Fruit fly (Drosophila melanogaster) whole organism: ENCODE data around the gene REPTOR.

Source experiments
- CG8478 ChIP-seq: fragments of >200 bp; optimal IDR thresholded peaks from 2 replicates; lab custom pipeline; 2018; ENCODE audit warnings: inconsistent platforms
- Dll ChIP-seq: fragments of >200 bp; optimal IDR thresholded peaks from 2 replicates; lab custom pipeline; 2017
- EcR ChIP-seq, 2 experiments: fragments of >200 bp; optimal IDR thresholded peaks; 2 replicates each; lab custom pipeline; 2017; ENCODE audit warnings: missing biosample characterization in 2 of 2, missing genetic modification characterization in 2 of 2, missing genetic modification reagents in 2 of 2
- pan ChIP-seq: fragments of >200 bp; optimal IDR thresholded peaks from 2 replicates; lab custom pipeline; 2017
- psq ChIP-seq: fragments of >200 bp; optimal IDR thresholded peaks from 2 replicates; lab custom pipeline; 2017
- usp ChIP-seq: fragments of >200 bp; optimal IDR thresholded peaks from 2 replicates; lab custom pipeline; 2017; ENCODE audit warnings: missing biosample characterization, missing genetic modification characterization, mixed read lengths

The REPTOR gene

DNA sequence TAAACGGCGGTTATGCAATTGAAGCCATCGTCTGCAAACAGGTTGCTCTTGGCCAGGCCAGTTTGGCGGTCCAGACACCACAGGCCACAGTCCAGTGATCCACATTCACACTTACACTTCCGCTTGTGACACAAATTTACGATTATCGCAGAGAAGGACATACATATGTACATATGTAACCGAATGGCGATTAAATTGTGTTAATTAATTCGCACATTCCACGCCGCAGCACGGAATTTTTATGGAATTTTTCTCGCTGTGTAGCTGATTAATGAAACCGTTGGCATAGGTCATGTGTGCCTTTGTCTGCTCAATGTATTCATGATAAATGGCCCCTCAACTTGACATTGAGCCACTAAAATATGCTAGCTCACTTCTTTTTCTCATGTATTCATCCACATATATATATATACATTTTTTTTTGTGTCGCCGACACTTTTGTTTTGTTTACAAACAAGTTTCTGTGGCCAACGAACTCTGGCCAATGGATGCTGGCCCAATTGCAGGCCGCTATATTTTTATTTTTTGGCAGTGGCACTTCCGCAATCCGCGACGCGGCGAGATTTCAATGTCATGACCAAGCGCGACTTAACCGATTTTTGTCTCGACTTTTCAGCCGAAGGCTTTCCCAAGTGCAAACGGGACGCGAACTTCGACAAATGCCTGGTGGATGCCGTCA lies 56.5 kb downstream of the REPTOR start:
- TF ChIP-seq usp (GFP tag; lab: Kevin White, UChicago) (no peak), pan (no peak), Dll (lab: Kevin White, UChicago) (no peak), psq (lab: Kevin White, UChicago) (no peak), CG8478 (lab: Kevin White, UChicago) (no peak), EcR (GFP tag; optimal IDR thresholded peaks at IDR 0.05; lab: Kevin White, UChicago) (no peak)

- TF ChIP-seq usp (GFP tag; lab: Kevin White, UChicago), result no peak
- TF ChIP-seq Dll (lab: Kevin White, UChicago), result no peak
- no peak for TF ChIP-seq pan
- no peak for TF ChIP-seq psq (lab: Kevin White, UChicago)
- TF ChIP-seq CG8478 (lab: Kevin White, UChicago), result no peak
- TF ChIP-seq EcR (GFP tag; optimal IDR thresholded peaks at IDR 0.05; lab: Kevin White, UChicago), result no peak
Observed at dm6 chr3R:24524426-24524974, 58.2 kb downstream of the REPTOR start, which contains the start of gene Jhbp12. TSS of gene Jhbp12 (plus strand) at chr3R:24524794.

DNA sequence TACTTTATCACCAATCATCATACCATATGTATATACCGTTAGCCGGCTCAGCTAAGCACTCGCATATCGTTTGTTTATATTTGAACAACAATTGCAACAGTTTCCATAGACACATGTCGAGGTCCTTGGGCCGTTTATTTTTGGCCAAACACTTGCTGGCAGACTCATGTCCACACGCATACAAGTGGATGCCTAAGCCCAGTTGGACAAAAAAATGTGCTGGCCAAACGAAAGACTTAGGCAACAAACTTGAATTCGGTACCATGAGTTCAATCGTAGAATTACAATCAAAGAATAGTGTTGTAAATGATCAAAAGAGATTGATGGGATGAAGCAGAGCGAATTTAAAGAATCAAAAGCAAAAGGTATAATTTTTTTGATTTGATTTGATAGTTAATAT lies 59.1 kb downstream of the REPTOR start, which contains the start of gene CG13622:
CG13622 (minus strand) TSS at position 101 of the 400 bp plus-strand sequence.
- TF ChIP-seq psq (lab: Kevin White, UChicago), result no peak
- TF ChIP-seq usp (GFP tag; lab: Kevin White, UChicago), result no peak
- TF ChIP-seq Dll (lab: Kevin White, UChicago), result no peak
- no peak for TF ChIP-seq pan
- TF ChIP-seq CG8478 (lab: Kevin White, UChicago), result no peak
- no peak for TF ChIP-seq EcR (GFP tag; optimal IDR thresholded peaks at IDR 0.05; lab: Kevin White, UChicago)

dm6 chr3R:24521313-24521712 lies 61.4 kb downstream of the REPTOR start:
- TF ChIP-seq pan, result no peak
- no peak for TF ChIP-seq psq (lab: Kevin White, UChicago)
- no peak for TF ChIP-seq usp (GFP tag; lab: Kevin White, UChicago)
- no peak for TF ChIP-seq CG8478 (lab: Kevin White, UChicago)
- no peak for TF ChIP-seq EcR (GFP tag; optimal IDR thresholded peaks at IDR 0.05; lab: Kevin White, UChicago)
- no peak for TF ChIP-seq Dll (lab: Kevin White, UChicago)

- no peak for TF ChIP-seq pan
- TF ChIP-seq CG8478 (lab: Kevin White, UChicago), result no peak
- no peak for TF ChIP-seq Dll (lab: Kevin White, UChicago)
- TF ChIP-seq usp (GFP tag; lab: Kevin White, UChicago), result no peak
- no peak for TF ChIP-seq EcR (GFP tag; optimal IDR thresholded peaks at IDR 0.05; lab: Kevin White, UChicago)
- TF ChIP-seq psq (lab: Kevin White, UChicago), result no peak
Observed at dm6 chr3R:24518150-24518580, 64.5 kb downstream of the REPTOR start, which contains the start of gene Pp1alpha-96A. TSS of gene Pp1alpha-96A (plus strand) at chr3R:24518270.

DNA sequence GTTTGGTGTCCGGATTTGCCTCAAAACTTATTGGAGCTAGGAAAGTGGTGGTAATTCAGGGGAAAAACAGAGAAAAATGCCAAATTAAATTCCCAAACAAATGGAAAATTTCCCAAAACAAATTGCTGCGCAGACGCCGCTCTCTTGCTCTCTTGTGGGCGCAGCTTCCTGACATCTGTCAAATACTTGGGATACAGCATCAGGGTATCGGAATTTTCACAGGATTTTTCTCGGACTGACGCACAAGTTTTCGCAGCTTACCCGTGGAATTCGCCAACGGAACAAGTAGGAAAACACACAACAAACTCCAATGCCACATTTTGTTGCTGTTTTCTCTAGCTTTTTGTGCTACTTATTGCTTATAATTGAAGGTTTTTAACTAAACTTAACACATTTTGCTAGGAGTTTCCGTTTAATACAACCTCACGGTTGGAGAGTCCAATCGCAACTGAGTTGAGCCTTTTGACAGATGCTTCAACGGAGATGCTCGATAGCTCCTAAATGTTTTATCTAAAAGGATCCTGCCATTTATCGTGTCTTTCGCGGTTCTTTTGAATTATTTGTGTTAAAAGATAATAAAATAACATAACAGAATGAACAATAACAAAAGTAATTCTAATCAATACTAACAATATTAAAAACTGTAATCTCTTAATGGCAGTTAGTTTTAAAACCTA lies 67.9 kb downstream of the REPTOR start, which contains the start of the genes nAChRbeta2 and DZIP1:
nAChRbeta2 (minus strand) TSS at position 455 of the 677 bp plus-strand sequence.
DZIP1 (plus strand) TSS at position 627 of the 677 bp plus-strand sequence.
- TF ChIP-seq usp (GFP tag; lab: Kevin White, UChicago) (no peak), Dll (lab: Kevin White, UChicago) (no peak), EcR (GFP tag; optimal IDR thresholded peaks at IDR 0.05; lab: Kevin White, UChicago) (no peak), CG8478 (lab: Kevin White, UChicago) (no peak), pan (no peak), psq (lab: Kevin White, UChicago) (no peak)
